Worm (Caenorhabditis elegans) whole organism, midembryonic: Measurements from ENCODE around the gene mec-9.

ENCODE experiments used
- T22C8.4 ChIP-seq: fragments of 200-800 bp; sonication (Bioruptor generic); IDR thresholded peaks from 2 replicates; pipeline ENCODE4 v1.3.6; 2022; ENCODE audit warnings: missing genetic modification characterization, missing compliant biosample characterization
- cog-1 ChIP-seq: sonication (generic microtip); optimal IDR thresholded peaks from 2 replicates; lab custom pipeline; 2016; ENCODE audit warnings: missing genetic modification characterization, missing compliant biosample characterization
- flt-1 ChIP-seq: fragments of 200-800 bp; sonication (Bioruptor generic); IDR thresholded peaks from 2 replicates; pipeline ENCODE4 v1.3.6; 2022; ENCODE audit warnings: missing genetic modification characterization, missing compliant biosample characterization
- klf-2 ChIP-seq: fragments of 200-800 bp; sonication (Bioruptor generic); conservative IDR thresholded peaks from 2 replicates; pipeline ENCODE4 v1.3.6; 2022; ENCODE audit warnings: missing genetic modification reagents, missing genetic modification characterization, missing compliant biosample characterization
- ref-1 ChIP-seq: fragments of 200-800 bp; sonication (Bioruptor generic); conservative IDR thresholded peaks from 2 replicates; pipeline ENCODE4 v1.3.6; 2022; ENCODE audit warnings: missing genetic modification reagents, missing genetic modification characterization, missing compliant biosample characterization
- tab-1 ChIP-seq: fragments of 200-800 bp; sonication (Bioruptor generic); IDR thresholded peaks from 2 replicates; pipeline ENCODE4 v1.3.6; 2022; ENCODE audit warnings: missing genetic modification characterization, missing compliant biosample characterization
- ztf-23 ChIP-seq: fragments of 200-800 bp; sonication (Bioruptor generic); IDR thresholded peaks from 2 replicates; pipeline ENCODE4 v1.3.6; 2022; ENCODE audit warnings: missing genetic modification reagents, missing genetic modification characterization, missing compliant biosample characterization
- ztf-29 ChIP-seq: fragments of 200-800 bp; sonication (Bioruptor generic); IDR thresholded peaks from 2 replicates; pipeline ENCODE4 v1.3.6; 2022; ENCODE audit warnings: missing genetic modification reagents, missing genetic modification characterization, missing compliant biosample characterization

DNA sequence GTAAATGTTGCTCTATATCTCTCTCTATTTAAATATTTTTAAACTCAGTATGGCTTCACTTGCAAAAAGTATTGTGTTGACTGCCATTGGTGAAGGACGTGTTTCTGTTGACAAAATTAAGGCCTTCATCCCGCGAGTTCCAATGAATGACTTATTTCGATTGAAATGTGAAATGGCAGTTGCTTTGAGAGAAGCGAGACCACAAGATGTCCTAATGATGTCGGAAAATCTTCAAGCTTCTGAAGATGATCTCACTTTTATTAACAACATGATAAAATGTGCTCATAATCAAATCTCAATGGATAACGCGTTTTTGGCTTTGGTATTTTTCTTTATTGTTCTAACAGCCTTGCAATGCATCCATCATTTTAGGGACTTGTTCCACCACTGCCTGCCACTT, 6.4 kb upstream of the mec-9 start, which contains the start of gene ceh-75:
- TF ChIP-seq T22C8.4 (no peak), flt-1 (no peak), tab-1 (no peak), cog-1 (tag; lab: Kevin White, UChicago) (no peak), ztf-23 (no peak), klf-2 (GFP tag; lab: Robert Waterston, UW) (no peak), ztf-29 (GFP tag; lab: Robert Waterston, UW) (no peak), ref-1 (GFP tag; lab: Robert Waterston, UW) (no peak)
